Fruit fly (Drosophila melanogaster) whole organism, pupa: Measurements from ENCODE around the gene hmw.

Experiments
- CG10348 ChIP-seq: fragments of 200-800 bp; sonication (Bioruptor generic); IDR thresholded peaks from 2 replicates; pipeline ENCODE4 v1.3.6; 2022; ENCODE audit warnings: missing biosample characterization, missing genetic modification characterization
- CG12605 ChIP-seq: fragments of 200-800 bp; sonication (Bioruptor generic); IDR thresholded peaks from 2 replicates; pipeline ENCODE4 v1.3.6; 2022; ENCODE audit warnings: missing biosample characterization, missing genetic modification characterization
- CG17806 ChIP-seq: fragments of 200-800 bp; sonication (Bioruptor generic); optimal IDR thresholded peaks from 2 replicates; lab custom pipeline; 2018; ENCODE audit warnings: missing biosample characterization, mild to moderate bottlenecking, missing genetic modification characterization, moderate library complexity
- CG32121 ChIP-seq: fragments of 200-800 bp; sonication (Bioruptor generic); IDR thresholded peaks from 2 replicates; pipeline ENCODE4 v1.3.6; 2022; ENCODE audit warnings: missing biosample characterization, missing genetic modification characterization
- CG34367 ChIP-seq: fragments of 200-800 bp; sonication (Bioruptor generic); optimal IDR thresholded peaks from 2 replicates; lab custom pipeline; 2018; ENCODE audit warnings: missing biosample characterization, mild to moderate bottlenecking, missing genetic modification characterization
- CG4496 ChIP-seq: fragments of 200-800 bp; sonication (Bioruptor generic); IDR thresholded peaks from 3 replicates; pipeline ENCODE4 v1.3.6; 2022; ENCODE audit warnings: missing biosample characterization, missing genetic modification characterization
- CG8301 ChIP-seq: fragments of 200-800 bp; sonication (Bioruptor generic); optimal IDR thresholded peaks from 2 replicates; lab custom pipeline; 2018; ENCODE audit warnings: missing biosample characterization, mild to moderate bottlenecking, missing genetic modification characterization
- Ets98B ChIP-seq: fragments of 200-800 bp; sonication (Bioruptor generic); IDR thresholded peaks from 2 replicates; pipeline ENCODE4 v1.3.6; 2022; ENCODE audit warnings: missing biosample characterization, missing genetic modification characterization
- Pif1A ChIP-seq: fragments of 200-800 bp; sonication (Bioruptor generic); optimal IDR thresholded peaks from 3 replicates; lab custom pipeline; 2016; ENCODE audit warnings: missing biosample characterization, missing genetic modification characterization
- Pif1B ChIP-seq: fragments of 200-800 bp; sonication (Bioruptor generic); optimal IDR thresholded peaks from 3 replicates; lab custom pipeline; 2016; ENCODE audit warnings: missing biosample characterization, missing genetic modification characterization
- rn ChIP-seq: fragments of 200-800 bp; sonication (Bioruptor generic); IDR thresholded peaks from 2 replicates; pipeline ENCODE4 v1.3.6; 2022; ENCODE audit warnings: missing biosample characterization, missing genetic modification characterization

The hmw gene

dm6 chr3R:18411205-18411749 is 49.5 kb downstream of the hmw start, which contains the start of gene CG10864:
CG10864 (minus strand) TSS chr3R:18411631.
- TF ChIP-seq Pif1B (no peak), CG17806 (tag; lab: Kevin White, UChicago) (no peak)

- no peak for TF ChIP-seq CG34367
- peak; percentile 44; the same call in 1 of the 2 replicates for TF ChIP-seq CG32121
- TF ChIP-seq CG8301 = peak; percentile 10
- no peak for TF ChIP-seq CG10348 (GFP tag; lab: Robert Waterston, UW)
- TF ChIP-seq CG4496 (GFP tag; lab: Robert Waterston, UW) = peak; percentile 46; the same call in 1 of the 3 replicates
- TF ChIP-seq Ets98B (GFP tag; lab: Robert Waterston, UW) = peak; percentile 51
- TF ChIP-seq Pif1A = no peak
- TF ChIP-seq CG12605 (GFP tag; lab: Robert Waterston, UW) = no peak
- TF ChIP-seq rn = no peak
Measured at dm6 chr3R:18412279-18413214, 50.8 kb downstream of the hmw start, which contains the start of gene CG31122. CG31122 (minus strand) TSS chr3R:18412874.
